Fruit fly (Drosophila melanogaster) whole organism, embryonic: Measurements from ENCODE around the gene P58IPK.

Experiments used
- Abd-B ChIP-seq: fragments of 200-800 bp; sonication (Bioruptor generic); optimal IDR thresholded peaks from 2 replicates; lab custom pipeline; 2018; ENCODE audit warnings: missing biosample characterization, mild to moderate bottlenecking, missing genetic modification characterization, moderate library complexity
- Bgb ChIP-seq: fragments of 200-800 bp; sonication (Bioruptor generic); IDR thresholded peaks from 2 replicates; pipeline ENCODE4 v1.3.6; 2022; ENCODE audit warnings: missing biosample characterization, missing genetic modification characterization; ENCODE audit not compliant: partially characterized antibody
- Blimp-1 ChIP-seq: fragments of 200-800 bp; sonication (Bioruptor generic); optimal IDR thresholded peaks from 3 replicates; lab custom pipeline; 2018; ENCODE audit warnings: missing biosample characterization, missing genetic modification characterization, mild to moderate bottlenecking, moderate library complexity, missing genetic modification reagents
- CG10209 ChIP-seq: fragments of 200-800 bp; sonication (Bioruptor generic); optimal IDR thresholded peaks from 3 replicates; lab custom pipeline; 2017; ENCODE audit warnings: missing biosample characterization, mild to moderate bottlenecking, missing genetic modification characterization, missing genetic modification reagents
- CG12104 ChIP-seq: fragments of 200-800 bp; sonication (Bioruptor generic); optimal IDR thresholded peaks from 3 replicates; lab custom pipeline; 2016; ENCODE audit warnings: missing biosample characterization, missing genetic modification characterization
- CG12155 ChIP-seq: fragments of 200-800 bp; sonication (Bioruptor generic); optimal IDR thresholded peaks from 3 replicates; lab custom pipeline; 2016; ENCODE audit warnings: missing biosample characterization, missing genetic modification characterization
- CG12659 ChIP-seq: fragments of 200-800 bp; sonication (Bioruptor generic); optimal IDR thresholded peaks from 3 replicates; lab custom pipeline; 2017; ENCODE audit warnings: mild to moderate bottlenecking, missing biosample characterization, missing genetic modification reagents, missing genetic modification characterization
- CG13123 ChIP-seq: fragments of 200-800 bp; sonication (Bioruptor generic); optimal IDR thresholded peaks from 2 replicates; lab custom pipeline; 2016; ENCODE audit warnings: missing biosample characterization, missing genetic modification characterization
- CG16813 ChIP-seq: fragments of 200-800 bp; sonication (Bioruptor generic); IDR thresholded peaks from 3 replicates; pipeline ENCODE4 v1.3.6; 2022; ENCODE audit warnings: missing biosample characterization, missing genetic modification characterization; ENCODE audit not compliant: partially characterized antibody
- CG16863 ChIP-seq: fragments of 200-800 bp; sonication (Bioruptor generic); optimal IDR thresholded peaks from 3 replicates; lab custom pipeline; 2016; ENCODE audit warnings: missing biosample characterization, missing genetic modification characterization
- CG17328 ChIP-seq: fragments of 200-800 bp; sonication (Bioruptor generic); IDR thresholded peaks from 2 replicates; pipeline ENCODE4 v1.3.6; 2022; ENCODE audit warnings: missing biosample characterization, missing genetic modification characterization
- CG18011 ChIP-seq: fragments of 200-800 bp; sonication (Bioruptor generic); optimal IDR thresholded peaks from 2 replicates; lab custom pipeline; 2017; ENCODE audit warnings: missing biosample characterization, missing genetic modification characterization, mild to moderate bottlenecking, moderate library complexity, missing genotype
- CG4328 ChIP-seq: fragments of 200-800 bp; sonication (Bioruptor generic); optimal IDR thresholded peaks from 3 replicates; lab custom pipeline; 2017; ENCODE audit warnings: missing biosample characterization, missing genetic modification reagents, missing genetic modification characterization
- CG7556 ChIP-seq: fragments of 200-800 bp; sonication (Bioruptor generic); optimal IDR thresholded peaks from 2 replicates; lab custom pipeline; 2017; ENCODE audit warnings: missing biosample characterization, mild to moderate bottlenecking, missing genetic modification characterization
- CG7786 ChIP-seq: fragments of 200-800 bp; sonication (Bioruptor generic); optimal IDR thresholded peaks from 2 replicates; lab custom pipeline; 2016; ENCODE audit warnings: missing biosample characterization, missing genetic modification characterization
- CG9609 ChIP-seq: fragments of 200-800 bp; sonication (Bioruptor generic); optimal IDR thresholded peaks from 3 replicates; lab custom pipeline; 2016; ENCODE audit warnings: missing biosample characterization, missing genetic modification characterization
- CHES-1-like ChIP-seq: fragments of 200-800 bp; sonication (Bioruptor generic); optimal IDR thresholded peaks from 2 replicates; lab custom pipeline; 2016; ENCODE audit warnings: missing biosample characterization, missing genetic modification characterization
- CkIIα-i1 ChIP-seq: fragments of 200-800 bp; sonication (Bioruptor generic); IDR thresholded peaks from 2 replicates; pipeline ENCODE4 v1.3.6; 2022; ENCODE audit warnings: missing biosample characterization, missing genetic modification characterization
- H2.0 ChIP-seq: fragments of 200-800 bp; sonication (Bioruptor generic); IDR thresholded peaks from 2 replicates; pipeline ENCODE4 v1.3.6; 2022; ENCODE audit warnings: missing biosample characterization, missing genetic modification characterization
- Hand ChIP-seq: fragments of 200-800 bp; sonication (Bioruptor generic); optimal IDR thresholded peaks from 2 replicates; lab custom pipeline; 2017; ENCODE audit warnings: mild to moderate bottlenecking, missing biosample characterization, missing genetic modification reagents, missing genetic modification characterization
- Lhr ChIP-seq: fragments of 200-800 bp; sonication (Bioruptor generic); optimal IDR thresholded peaks from 3 replicates; lab custom pipeline; 2017; ENCODE audit warnings: mild to moderate bottlenecking, missing biosample characterization, missing genetic modification reagents, missing genetic modification characterization
- NK7.1 ChIP-seq: fragments of 200-800 bp; sonication (Bioruptor generic); optimal IDR thresholded peaks from 3 replicates; lab custom pipeline; 2016; ENCODE audit warnings: missing biosample characterization, missing genetic modification characterization
- Oaz ChIP-seq: fragments of 200-800 bp; sonication (Bioruptor generic); IDR thresholded peaks from 2 replicates; pipeline ENCODE4 v1.3.6; 2022; ENCODE audit warnings: missing biosample characterization, missing genetic modification characterization
- Sin3A ChIP-seq: fragments of >200 bp; optimal IDR thresholded peaks from 2 replicates; lab custom pipeline; 2018
- Stat92E ChIP-seq, 3 experiments: fragments of >200 bp in 2 of 3; fragments of 200-800 bp in 1 of 3; sonication (Bioruptor generic) in 1 of 3; optimal IDR thresholded peaks; 2 replicates each; lab custom pipeline; 2017 to 2019; ENCODE audit warnings: missing biosample characterization in 3 of 3, missing genetic modification characterization in 3 of 3, mild to moderate bottlenecking in 1 of 3, moderate library complexity in 1 of 3
- amos ChIP-seq: fragments of 200-800 bp; sonication (Bioruptor generic); IDR thresholded peaks from 2 replicates; pipeline ENCODE4 v1.3.6; 2022; ENCODE audit warnings: missing biosample characterization, missing genetic modification characterization; ENCODE audit not compliant: partially characterized antibody
- ara ChIP-seq: fragments of 200-800 bp; sonication (Bioruptor generic); IDR thresholded peaks from 2 replicates; pipeline ENCODE4 v1.3.6; 2022; ENCODE audit warnings: missing biosample characterization, missing genetic modification characterization
- az2 ChIP-seq: fragments of 200-800 bp; sonication (Bioruptor generic); optimal IDR thresholded peaks from 3 replicates; lab custom pipeline; 2016; ENCODE audit warnings: missing biosample characterization, missing genetic modification characterization
- btn ChIP-seq: fragments of 200-800 bp; sonication (Bioruptor generic); optimal IDR thresholded peaks from 2 replicates; lab custom pipeline; 2016; ENCODE audit warnings: missing biosample characterization, missing genetic modification characterization
- corto ChIP-seq: fragments of 200-800 bp; sonication (Bioruptor generic); optimal IDR thresholded peaks from 2 replicates; lab custom pipeline; 2016; ENCODE audit warnings: missing biosample characterization, mild to moderate bottlenecking, missing genetic modification characterization, moderate library complexity
- dan ChIP-seq: fragments of 200-800 bp; sonication (Bioruptor generic); IDR thresholded peaks from 2 replicates; pipeline ENCODE4 v1.3.6; 2022; ENCODE audit warnings: missing biosample characterization, missing genetic modification characterization
- disco-r ChIP-seq: fragments of 200-800 bp; sonication (Bioruptor generic); optimal IDR thresholded peaks from 2 replicates; lab custom pipeline; 2016; ENCODE audit warnings: missing biosample characterization, missing genetic modification characterization
- dysf ChIP-seq: fragments of 200-800 bp; sonication (Bioruptor generic); IDR thresholded peaks from 3 replicates; pipeline ENCODE4 v1.3.6; 2022; ENCODE audit warnings: missing biosample characterization, missing genetic modification characterization
- gce ChIP-seq: fragments of 200-800 bp; sonication (Bioruptor generic); IDR thresholded peaks from 3 replicates; pipeline ENCODE4 v1.3.6; 2022; ENCODE audit warnings: missing biosample characterization, missing genetic modification characterization
- grn ChIP-seq: fragments of 200-800 bp; sonication (Bioruptor generic); optimal IDR thresholded peaks from 3 replicates; lab custom pipeline; 2017; ENCODE audit warnings: missing biosample characterization, missing genetic modification characterization
- hkb ChIP-seq, 2 experiments: fragments of 200-800 bp in 1 of 2; fragments of >200 bp in 1 of 2; sonication (Bioruptor generic) in 1 of 2; IDR thresholded peaks in 1 of 2; optimal IDR thresholded peaks in 1 of 2; 2 replicates each; pipeline versions ENCODE4 v1.3.6 to Lab custom; 2017 to 2022; ENCODE audit warnings: missing biosample characterization in 1 of 2, missing genetic modification characterization in 1 of 2
- ken ChIP-seq: fragments of 200-800 bp; sonication (Bioruptor generic); IDR thresholded peaks from 3 replicates; pipeline ENCODE4 v1.3.6; 2022; ENCODE audit warnings: missing biosample characterization, missing genetic modification characterization
- lab ChIP-seq: fragments of 200-800 bp; sonication (Bioruptor generic); optimal IDR thresholded peaks from 3 replicates; lab custom pipeline; 2017; ENCODE audit warnings: missing biosample characterization, missing genetic modification characterization, mild to moderate bottlenecking, moderate library complexity, missing genetic modification reagents
- lbe ChIP-seq: fragments of 200-800 bp; sonication (Bioruptor generic); optimal IDR thresholded peaks from 2 replicates; lab custom pipeline; 2016; ENCODE audit warnings: missing biosample characterization, mild to moderate bottlenecking, missing genetic modification characterization
- nom ChIP-seq: fragments of 200-800 bp; sonication (Bioruptor generic); optimal IDR thresholded peaks from 2 replicates; lab custom pipeline; 2017; ENCODE audit warnings: missing biosample characterization, missing genetic modification characterization, mild to moderate bottlenecking, moderate library complexity, missing genetic modification reagents
- p53 ChIP-seq: fragments of 200-800 bp; sonication (Bioruptor generic); optimal IDR thresholded peaks from 2 replicates; lab custom pipeline; 2016; ENCODE audit warnings: missing biosample characterization, missing genetic modification characterization
- pfk ChIP-seq: fragments of 200-800 bp; sonication (Bioruptor generic); optimal IDR thresholded peaks from 2 replicates; lab custom pipeline; 2018; ENCODE audit warnings: missing biosample characterization, mild to moderate bottlenecking, missing genetic modification characterization, moderate library complexity
- prd ChIP-seq, 3 experiments: fragments of >200 bp in 2 of 3; fragments of 200-800 bp in 1 of 3; sonication (Bioruptor generic) in 1 of 3; optimal IDR thresholded peaks in 2 of 3; IDR thresholded peaks in 1 of 3; 2 replicates in 2 of 3; 3 replicates in 1 of 3; pipeline versions ENCODE4 v1.3.6 to Lab custom; 2017 to 2022; ENCODE audit warnings: missing biosample characterization in 1 of 3, missing genetic modification characterization in 1 of 3
- sens-2 ChIP-seq: fragments of 200-800 bp; sonication (Bioruptor generic); IDR thresholded peaks from 2 replicates; pipeline ENCODE4 v1.3.6; 2022; ENCODE audit warnings: missing biosample characterization, missing genetic modification characterization
- slou ChIP-seq: fragments of 200-800 bp; sonication (Bioruptor generic); optimal IDR thresholded peaks from 3 replicates; lab custom pipeline; 2016; ENCODE audit warnings: missing biosample characterization, missing genetic modification characterization
- slp2 ChIP-seq: fragments of 200-800 bp; sonication (Bioruptor generic); optimal IDR thresholded peaks from 2 replicates; lab custom pipeline; 2016; ENCODE audit warnings: missing biosample characterization, missing genetic modification characterization
- toy ChIP-seq: fragments of 200-800 bp; sonication (Bioruptor generic); IDR thresholded peaks from 2 replicates; pipeline ENCODE4 v1.3.6; 2022; ENCODE audit warnings: missing biosample characterization, missing genetic modification characterization
- tup ChIP-seq: fragments of 200-800 bp; sonication (Bioruptor generic); optimal IDR thresholded peaks from 2 replicates; lab custom pipeline; 2016; ENCODE audit warnings: missing biosample characterization, mild to moderate bottlenecking, missing genetic modification characterization, moderate library complexity

Gene P58IPK

dm6 chr3R:9559413-9560014, 27.2 kb upstream of the P58IPK start, which contains the start of the genes AP-1mu and MBD-like (continued):
- TF ChIP-seq CG17328 (no peak), ara (GFP tag; lab: Robert Waterston, UW) (no peak), disco-r (GFP tag; lab: Kevin White, UChicago) (no peak), slp2 (GFP tag; lab: Kevin White, UChicago) (peak; percentile 56), Hand (GFP tag; lab: Kevin White, UChicago) (no peak), CkIIα-i1 (no peak), nom (GFP tag; lab: Kevin White, UChicago) (no peak), CG13123 (peak; percentile 64), btn (GFP tag; lab: Kevin White, UChicago) (no peak), CG7556 (GFP tag; lab: Kevin White, UChicago) (peak; percentile 46), toy (GFP tag; lab: Robert Waterston, UW) (0 out of 2 replicates have a peak, but pooled peaks have one; percentile 52), corto (GFP tag; lab: Kevin White, UChicago) (no peak), Oaz (GFP tag; lab: Robert Waterston, UW) (no peak), CG12659 (GFP tag; lab: Kevin White, UChicago) (peak; percentile 81), prd (optimal IDR thresholded peaks at IDR 0.05; lab: Kevin White, UChicago) (no peak), prd (GFP tag; IDR thresholded peaks at IDR 0.05; lab: Robert Waterston, UW) (peak; percentile 77), CG9609 (GFP tag; lab: Kevin White, UChicago) (peak; percentile 62), Blimp-1 (GFP tag; lab: Kevin White, UChicago) (peak; percentile 0), CG12104 (peak; percentile 71), grn (GFP tag; lab: Kevin White, UChicago) (peak; percentile 24), Abd-B (peak; percentile 73), CG4328 (peak; percentile 21), Stat92E (GFP tag; optimal IDR thresholded peaks at IDR 0.05; lab: Kevin White, UChicago) (no peak), lab (GFP tag; lab: Kevin White, UChicago) (peak; percentile 61), CG10209 (GFP tag; lab: Kevin White, UChicago) (peak; percentile 67), p53 (peak; percentile 2), CG16863 (GFP tag; lab: Kevin White, UChicago) (peak; percentile 45), CG16813 (peak; percentile 42; the same call in 1 of the 3 replicates), Sin3A (lab: Kevin White, UChicago) (peak; percentile 94), lbe (GFP tag; lab: Kevin White, UChicago) (peak; percentile 60), H2.0 (GFP tag; lab: Robert Waterston, UW) (peak; percentile 47; the same call in 1 of the 2 replicates), az2 (peak; percentile 60), amos (GFP tag; lab: Robert Waterston, UW) (peak; percentile 29; the same call in 1 of the 2 replicates), Bgb (no peak), Lhr (GFP tag; lab: Kevin White, UChicago) (peak; percentile 66), NK7.1 (GFP tag; lab: Kevin White, UChicago) (no peak), CG18011 (no peak), pfk (no peak), CG12155 (GFP tag; lab: Kevin White, UChicago) (peak; percentile 74), sens-2 (GFP tag; lab: Robert Waterston, UW) (no peak), ken (peak; percentile 65; the same call in 2 of the 3 replicates), slou (GFP tag; lab: Kevin White, UChicago) (peak; percentile 45), gce (no peak), CG7786 (peak; percentile 60), hkb (optimal IDR thresholded peaks at IDR 0.05; lab: Kevin White, UChicago) (peak; percentile 88), hkb (GFP tag; IDR thresholded peaks at IDR 0.05; lab: Robert Waterston, UW) (0 out of 2 replicates have a peak, but pooled peaks have one; percentile 42), dan (GFP tag; lab: Robert Waterston, UW) (0 out of 2 replicates have a peak, but pooled peaks have one; percentile 16), tup (GFP tag; lab: Kevin White, UChicago) (peak; percentile 58), dysf (GFP tag; lab: Robert Waterston, UW) (peak; percentile 63; the same call in 1 of the 3 replicates), CHES-1-like (GFP tag; lab: Kevin White, UChicago) (peak; percentile 70)
